Worm (Caenorhabditis elegans) whole organism, young adult: Measurements from ENCODE around the gene T28H11.8.

Experiments used
- F57A8.1 ChIP-seq: fragments of 200-800 bp; sonication (Bioruptor generic); optimal IDR thresholded peaks from 2 replicates; lab custom pipeline; 2018; ENCODE audit warnings: mild to moderate bottlenecking, missing genetic modification characterization, moderate library complexity, missing compliant biosample characterization
- Y67H2A.10 ChIP-seq: fragments of 200-800 bp; sonication (Bioruptor generic); conservative IDR thresholded peaks from 2 replicates; pipeline ENCODE4 v1.3.6; 2022; ENCODE audit warnings: missing genetic modification reagents, missing genetic modification characterization, missing compliant biosample characterization
- Y79H2A.3 ChIP-seq: fragments of 200-800 bp; sonication (Bioruptor generic); conservative IDR thresholded peaks from 2 replicates; pipeline ENCODE4 v1.3.6; 2022; ENCODE audit warnings: missing genetic modification reagents, missing genetic modification characterization, missing compliant biosample characterization
- ccch-3 ChIP-seq: fragments of 200-800 bp; sonication (Bioruptor generic); optimal IDR thresholded peaks from 2 replicates; lab custom pipeline; 2018; ENCODE audit warnings: mild to moderate bottlenecking, missing genetic modification characterization, missing compliant biosample characterization
- him-1 ChIP-seq: sonication (generic microtip); optimal IDR thresholded peaks from 2 replicates; lab custom pipeline; 2016; ENCODE audit warnings: missing genotype, missing genetic modification reagents, missing genetic modification characterization, missing compliant biosample characterization
- nfya-1 ChIP-seq: sonication (generic microtip); optimal IDR thresholded peaks from 2 replicates; lab custom pipeline; 2017; ENCODE audit warnings: antibody characterized with exemption, missing compliant biosample characterization, missing genetic modification characterization, borderline replicate concordance; ENCODE audit not compliant: insufficient read depth
- pha-4 ChIP-seq: fragments of 150-350 bp; sonication (generic microtip); optimal IDR thresholded peaks from 2 replicates; lab custom pipeline; 2014; ENCODE audit warnings: missing biosample characterization, missing genetic modification reagents, missing genetic modification characterization

- TF ChIP-seq pha-4 (tag; lab: Kevin White, UChicago) (no peak), nfya-1 (tag; lab: Kevin White, UChicago) (no peak), Y79H2A.3 (no peak), F57A8.1 (GFP tag; lab: Kevin White, UChicago) (no peak), ccch-3 (GFP tag; lab: Kevin White, UChicago) (no peak), him-1 (tag; lab: Kevin White, UChicago) (no peak), Y67H2A.10 (no peak)
These were observed 12.8 kb upstream of the T28H11.8 start, which contains the start of gene C09B9.4 for ce11 chrIV:5033276-5033675.
